Worm (Caenorhabditis elegans) whole organism, L3 larva: ENCODE results near the gene C46G7.2.

Experiments
- ZK546.5 ChIP-seq: sonication (generic microtip); optimal IDR thresholded peaks from 2 replicates; lab custom pipeline; 2017; ENCODE audit warnings: missing biosample characterization, missing genetic modification characterization
- ama-1 ChIP-seq: fragments of 150-350 bp; optimal IDR thresholded peaks from 2 replicates; lab custom pipeline; 2018
- mml-1 ChIP-seq: fragments of 150-350 bp; sonication (generic microtip); optimal IDR thresholded peaks from 3 replicates; lab custom pipeline; 2014; ENCODE audit warnings: missing biosample characterization, missing genetic modification characterization
- nfya-1 ChIP-seq: sonication (generic microtip); optimal IDR thresholded peaks from 2 replicates; lab custom pipeline; 2017; ENCODE audit warnings: missing genetic modification characterization, mild to moderate bottlenecking, missing compliant biosample characterization, antibody characterized with exemption, moderate library complexity; ENCODE audit not compliant: insufficient read depth
- nhr-11 ChIP-seq: fragments of 150-350 bp; optimal IDR thresholded peaks from 2 replicates; lab custom pipeline; 2014; ENCODE audit warnings: missing biosample characterization, missing genetic modification characterization
- nhr-25 ChIP-seq: sonication (generic microtip); optimal IDR thresholded peaks from 2 replicates; lab custom pipeline; 2017; ENCODE audit warnings: missing biosample characterization, missing genetic modification characterization
- nhr-77 ChIP-seq: fragments of 150-350 bp; optimal IDR thresholded peaks from 2 replicates; lab custom pipeline; 2014; ENCODE audit warnings: missing biosample characterization, missing genetic modification characterization
- sea-2 ChIP-seq: fragments of 150-350 bp; sonication (generic microtip); optimal IDR thresholded peaks from 4 replicates; lab custom pipeline; 2014; ENCODE audit warnings: missing biosample characterization, missing genetic modification reagents, missing genetic modification characterization
- tbx-2 ChIP-seq: sonication (generic microtip); optimal IDR thresholded peaks from 2 replicates; lab custom pipeline; 2016; ENCODE audit warnings: mild to moderate bottlenecking, missing genetic modification characterization, missing compliant biosample characterization
- unc-62 ChIP-seq: fragments of 150-350 bp; sonication (generic microtip); optimal IDR thresholded peaks from 4 replicates; lab custom pipeline; 2014; ENCODE audit warnings: missing biosample characterization, missing genetic modification reagents, missing genetic modification characterization
- ztf-11 ChIP-seq: fragments of 150-350 bp; optimal IDR thresholded peaks from 2 replicates; lab custom pipeline; 2014; ENCODE audit warnings: missing biosample characterization, missing genetic modification characterization
- ztf-4 ChIP-seq: fragments of 150-350 bp; optimal IDR thresholded peaks from 2 replicates; lab custom pipeline; 2014; ENCODE audit warnings: missing biosample characterization, missing genetic modification characterization

DNA sequence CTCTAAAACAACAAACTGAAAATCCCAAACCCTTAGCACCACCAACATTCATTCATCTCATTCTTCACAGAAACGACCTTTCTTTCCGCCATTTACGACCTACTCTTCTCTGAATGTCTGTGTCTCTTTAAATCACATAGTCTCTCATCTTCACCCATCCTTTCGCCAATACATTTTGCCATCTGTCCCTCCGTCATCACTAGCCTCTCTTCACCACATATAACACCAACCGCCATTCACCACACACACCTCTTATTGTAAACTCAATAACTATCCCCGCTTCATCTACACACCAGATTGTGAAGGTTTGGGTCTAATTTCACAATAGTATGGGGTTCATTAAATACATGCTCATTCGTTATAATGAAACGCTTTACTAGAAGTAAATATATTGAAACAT, 44.5 kb upstream of the C46G7.2 start:
- TF ChIP-seq unc-62 (GFP tag; lab: Kevin White, UChicago) (no peak), ama-1 (lab: Kevin White, UChicago) (no peak), sea-2 (GFP tag; lab: Kevin White, UChicago) (no peak), nfya-1 (no peak), ztf-11 (tag; lab: Kevin White, UChicago) (no peak), nhr-25 (no peak), tbx-2 (tag; lab: Kevin White, UChicago) (no peak), nhr-77 (tag; lab: Kevin White, UChicago) (no peak), ztf-4 (tag; lab: Kevin White, UChicago) (no peak), mml-1 (no peak), ZK546.5 (tag; lab: Kevin White, UChicago) (no peak), nhr-11 (no peak)
